Worm (Caenorhabditis elegans): ENCODE results near the gene C03A7.2.

C03A7.2 gene

ce11 chrV:5181612-5182011 lies at the start of gene C03A7.2:
Gene C03A7.2, plus strand, starts transcription at chrV:5181912.
- TF ChIP-seq hnd-1 (tag; optimal IDR thresholded peaks at IDR 0.05) (no peak), ets-7 (tag; optimal IDR thresholded peaks at IDR 0.05) (no peak), tbx-11 (GFP tag; IDR thresholded peaks at IDR 0.05) (no peak), sea-1 (GFP tag; conservative IDR thresholded peaks at IDR 0.05) (no peak), tra-4 (tag; optimal IDR thresholded peaks at IDR 0.05) (no peak), hmg-4 (GFP tag; optimal IDR thresholded peaks at IDR 0.05) (no peak), F13C5.2 (tag; optimal IDR thresholded peaks at IDR 0.05) (no peak)

ce11 chrV:5132441-5132840 lies 49.3 kb upstream of the C03A7.2 start, which contains the start of gene F14F9.4:
Gene F14F9.4, plus strand, starts transcription at chrV:5132741.
- TF ChIP-seq hmbx-1 (tag; optimal IDR thresholded peaks at IDR 0.05) (no peak), scrt-1 (GFP tag; IDR thresholded peaks at IDR 0.05) (no peak), ceh-36 (tag; optimal IDR thresholded peaks at IDR 0.05) (no peak), pes-1 (GFP tag; IDR thresholded peaks at IDR 0.05) (no peak), ceh-13 (GFP tag; optimal IDR thresholded peaks at IDR 0.05) (no peak)

- TF ChIP-seq pes-1 (GFP tag; IDR thresholded peaks at IDR 0.05) (no peak), F13C5.2 (tag; optimal IDR thresholded peaks at IDR 0.05) (no peak), ama-1 (optimal IDR thresholded peaks at IDR 0.05) (no peak), tbx-11 (GFP tag; IDR thresholded peaks at IDR 0.05) (no peak), sea-1 (GFP tag; conservative IDR thresholded peaks at IDR 0.05) (no peak), tra-4 (tag; optimal IDR thresholded peaks at IDR 0.05) (no peak), ceh-13 (GFP tag; optimal IDR thresholded peaks at IDR 0.05) (no peak), hmg-4 (GFP tag; optimal IDR thresholded peaks at IDR 0.05) (no peak), B0310.2 (tag; optimal IDR thresholded peaks at IDR 0.05) (no peak), tbx-37 (GFP tag; conservative IDR thresholded peaks at IDR 0.05) (no peak), ets-7 (tag; optimal IDR thresholded peaks at IDR 0.05) (no peak), flt-1 (GFP tag; IDR thresholded peaks at IDR 0.05) (no peak), ceh-36 (tag; optimal IDR thresholded peaks at IDR 0.05) (no peak), aly-1 (tag; optimal IDR thresholded peaks at IDR 0.05) (no peak)
These were observed 43.8 kb upstream of the C03A7.2 start, which contains the start of gene F14F9.3 for ce11 chrV:5137919-5138318. Gene F14F9.3, plus strand, starts transcription at chrV:5138219.

ce11 chrV:5143785-5144184 lies 37.9 kb upstream of the C03A7.2 start, which contains the start of gene srh-129:
Gene srh-129, minus strand, starts transcription at chrV:5143885.
- no peak for TF ChIP-seq ama-1 (optimal IDR thresholded peaks at IDR 0.05)
- no peak for TF ChIP-seq aly-1 (tag; optimal IDR thresholded peaks at IDR 0.05)
- no peak for TF ChIP-seq hmg-4 (GFP tag; optimal IDR thresholded peaks at IDR 0.05)
- TF ChIP-seq ceh-13 (GFP tag; optimal IDR thresholded peaks at IDR 0.05): no peak
- TF ChIP-seq ceh-36 (tag; optimal IDR thresholded peaks at IDR 0.05): no peak
- TF ChIP-seq B0310.2 (tag; optimal IDR thresholded peaks at IDR 0.05): no peak
- TF ChIP-seq tbx-11 (GFP tag; IDR thresholded peaks at IDR 0.05): no peak
- TF ChIP-seq scrt-1 (GFP tag; IDR thresholded peaks at IDR 0.05): no peak
- TF ChIP-seq tbx-37 (GFP tag; conservative IDR thresholded peaks at IDR 0.05): no peak
- TF ChIP-seq F13C5.2 (tag; optimal IDR thresholded peaks at IDR 0.05): no peak
- TF ChIP-seq pes-1 (GFP tag; IDR thresholded peaks at IDR 0.05): no peak
- no peak for TF ChIP-seq sea-1 (GFP tag; conservative IDR thresholded peaks at IDR 0.05)
- no peak for TF ChIP-seq hmbx-1 (tag; optimal IDR thresholded peaks at IDR 0.05)
- TF ChIP-seq tra-4 (tag; optimal IDR thresholded peaks at IDR 0.05): no peak
- no peak for TF ChIP-seq flt-1 (GFP tag; IDR thresholded peaks at IDR 0.05)
- TF ChIP-seq hnd-1 (tag; optimal IDR thresholded peaks at IDR 0.05): no peak

- TF ChIP-seq ets-7 (tag; optimal IDR thresholded peaks at IDR 0.05) (no peak), tbx-37 (GFP tag; conservative IDR thresholded peaks at IDR 0.05) (no peak), aly-1 (tag; optimal IDR thresholded peaks at IDR 0.05) (no peak), sea-1 (GFP tag; conservative IDR thresholded peaks at IDR 0.05) (no peak), pes-1 (GFP tag; IDR thresholded peaks at IDR 0.05) (no peak), F13C5.2 (tag; optimal IDR thresholded peaks at IDR 0.05) (no peak), ceh-36 (tag; optimal IDR thresholded peaks at IDR 0.05) (no peak), hnd-1 (tag; optimal IDR thresholded peaks at IDR 0.05) (no peak), tbx-11 (GFP tag; IDR thresholded peaks at IDR 0.05) (no peak), ceh-13 (GFP tag; optimal IDR thresholded peaks at IDR 0.05) (no peak)
These were observed 37.2 kb upstream of the C03A7.2 start, which contains the start of gene F14F9.2 for ce11 chrV:5144541-5144940. Gene F14F9.2, plus strand, starts transcription at chrV:5144841.

- TF ChIP-seq B0310.2 (tag; optimal IDR thresholded peaks at IDR 0.05) (no peak), aly-1 (tag; optimal IDR thresholded peaks at IDR 0.05) (no peak), tbx-37 (GFP tag; conservative IDR thresholded peaks at IDR 0.05) (no peak), scrt-1 (GFP tag; IDR thresholded peaks at IDR 0.05) (no peak), tbx-11 (GFP tag; IDR thresholded peaks at IDR 0.05) (no peak), ets-7 (tag; optimal IDR thresholded peaks at IDR 0.05) (no peak), ceh-36 (tag; optimal IDR thresholded peaks at IDR 0.05) (no peak), hmbx-1 (tag; optimal IDR thresholded peaks at IDR 0.05) (no peak), hnd-1 (tag; optimal IDR thresholded peaks at IDR 0.05) (no peak), sea-1 (GFP tag; conservative IDR thresholded peaks at IDR 0.05) (no peak), tra-4 (tag; optimal IDR thresholded peaks at IDR 0.05) (no peak), ceh-13 (GFP tag; optimal IDR thresholded peaks at IDR 0.05) (no peak), ama-1 (optimal IDR thresholded peaks at IDR 0.05) (no peak), flt-1 (GFP tag; IDR thresholded peaks at IDR 0.05) (no peak), pes-1 (GFP tag; IDR thresholded peaks at IDR 0.05) (no peak), hmg-4 (GFP tag; optimal IDR thresholded peaks at IDR 0.05) (no peak)
These were observed 35.3 kb upstream of the C03A7.2 start, which contains the start of gene F14F9.6 for ce11 chrV:5146394-5146793. Gene F14F9.6, minus strand, starts transcription at chrV:5146494.

- no peak for TF ChIP-seq hnd-1 (tag; optimal IDR thresholded peaks at IDR 0.05)
These were observed 30.8 kb upstream of the C03A7.2 start, which contains the start of gene srh-130 for ce11 chrV:5150880-5151279. Gene srh-130, plus strand, starts transcription at chrV:5151180.

ce11 chrV:5155516-5155915 lies 26.2 kb upstream of the C03A7.2 start, which contains the start of gene srx-38:
Gene srx-38, minus strand, starts transcription at chrV:5155616.
- TF ChIP-seq flt-1 (GFP tag; IDR thresholded peaks at IDR 0.05) (no peak), tra-4 (tag; optimal IDR thresholded peaks at IDR 0.05) (no peak), hnd-1 (tag; optimal IDR thresholded peaks at IDR 0.05) (no peak), pes-1 (GFP tag; IDR thresholded peaks at IDR 0.05) (no peak), ama-1 (optimal IDR thresholded peaks at IDR 0.05) (no peak), sea-1 (GFP tag; conservative IDR thresholded peaks at IDR 0.05) (no peak), F13C5.2 (tag; optimal IDR thresholded peaks at IDR 0.05) (no peak), scrt-1 (GFP tag; IDR thresholded peaks at IDR 0.05) (no peak), hmbx-1 (tag; optimal IDR thresholded peaks at IDR 0.05) (no peak), tbx-11 (GFP tag; IDR thresholded peaks at IDR 0.05) (no peak), ceh-36 (tag; optimal IDR thresholded peaks at IDR 0.05) (no peak), tbx-37 (GFP tag; conservative IDR thresholded peaks at IDR 0.05) (no peak), hmg-4 (GFP tag; optimal IDR thresholded peaks at IDR 0.05) (no peak), aly-1 (tag; optimal IDR thresholded peaks at IDR 0.05) (no peak), ceh-13 (GFP tag; optimal IDR thresholded peaks at IDR 0.05) (no peak), B0310.2 (tag; optimal IDR thresholded peaks at IDR 0.05) (no peak)

Data from whole organism, early embryonic.